Fruit fly (Drosophila melanogaster): ENCODE measurements around the gene CG12483.

Gene CG12483

dm6 chr3L:94062-94461 lies 4.1 kb downstream of the CG12483 start:
- TF ChIP-seq fd85E (GFP tag; optimal IDR thresholded peaks at IDR 0.05) (no peak), spab (GFP tag; optimal IDR thresholded peaks at IDR 0.05) (peak; percentile 40), dac (GFP tag; optimal IDR thresholded peaks at IDR 0.05) (no peak), CG3032 (tag; optimal IDR thresholded peaks at IDR 0.05) (peak; percentile 47), Gug (GFP tag; IDR thresholded peaks at IDR 0.05) (no peak; the same call in 1 of the 2 replicates), svp (GFP tag) (peak; percentile 53), lz (GFP tag; optimal IDR thresholded peaks at IDR 0.05) (peak; percentile 2), CG4318 (GFP tag; optimal IDR thresholded peaks at IDR 0.05) (peak; percentile 35), dsx (GFP tag; optimal IDR thresholded peaks at IDR 0.05; ENCODE audit: poor library complexity, severe bottlenecking) (peak; percentile 31), CG9139 (GFP tag; optimal IDR thresholded peaks at IDR 0.05) (no peak), CG15336 (GFP tag; IDR thresholded peaks at IDR 0.05) (peak; percentile 69), CG1621 (tag; optimal IDR thresholded peaks at IDR 0.05) (no peak), Eip93F (GFP tag; optimal IDR thresholded peaks at IDR 0.05) (no peak), Eip75B (GFP tag; optimal IDR thresholded peaks at IDR 0.05) (peak; percentile 61), Smox (GFP tag; optimal IDR thresholded peaks at IDR 0.05) (peak; percentile 19), cyc (GFP tag; optimal IDR thresholded peaks at IDR 0.05) (peak; percentile 58), salr (GFP tag; optimal IDR thresholded peaks at IDR 0.05) (peak in 1 of 2 experiments; percentile 36), CG6854 (GFP tag; optimal IDR thresholded peaks at IDR 0.05) (no peak), Hr38 (GFP tag; optimal IDR thresholded peaks at IDR 0.05) (no peak), CG3919 (GFP tag; optimal IDR thresholded peaks at IDR 0.05) (peak; percentile 70), fd59A (GFP tag; optimal IDR thresholded peaks at IDR 0.05) (peak; percentile 8), CG10669 (GFP tag; optimal IDR thresholded peaks at IDR 0.05) (peak; percentile 67), Eip78C (GFP tag) (peak; percentile 90), CG6808 (GFP tag; optimal IDR thresholded peaks at IDR 0.05) (no peak), Hr39 (GFP tag; optimal IDR thresholded peaks at IDR 0.05) (peak; percentile 47), CG10631 (GFP tag; optimal IDR thresholded peaks at IDR 0.05) (peak; percentile 4), CG11294 (GFP tag; IDR thresholded peaks at IDR 0.05) (no peak), CG8632 (GFP tag; optimal IDR thresholded peaks at IDR 0.05) (peak; percentile 18), CG6792 (GFP tag; optimal IDR thresholded peaks at IDR 0.05) (no peak), CG11902 (GFP tag; optimal IDR thresholded peaks at IDR 0.05) (no peak), OdsH (GFP tag; optimal IDR thresholded peaks at IDR 0.05) (peak; percentile 55), eg (GFP tag; IDR thresholded peaks at IDR 0.05) (no peak; the same call in 2 of the 3 replicates), CG7368 (GFP tag; optimal IDR thresholded peaks at IDR 0.05) (peak; percentile 69), CG16779 (tag; optimal IDR thresholded peaks at IDR 0.05) (peak; percentile 12), CG34406 (GFP tag; optimal IDR thresholded peaks at IDR 0.05) (peak; percentile 23), net (GFP tag; optimal IDR thresholded peaks at IDR 0.05) (peak; percentile 66), Sox14 (GFP tag; optimal IDR thresholded peaks at IDR 0.05) (peak; percentile 56), topi (GFP tag; optimal IDR thresholded peaks at IDR 0.05) (peak; percentile 30), Lpt (GFP tag; optimal IDR thresholded peaks at IDR 0.05) (peak; percentile 27), Hr4 (GFP tag; optimal IDR thresholded peaks at IDR 0.05) (peak; percentile 72), Ets96B (tag; optimal IDR thresholded peaks at IDR 0.05) (peak; percentile 54), CG8119 (GFP tag; IDR thresholded peaks at IDR 0.05) (peak; percentile 67; the same call in 1 of the 3 replicates), Blimp-1 (GFP tag; optimal IDR thresholded peaks at IDR 0.05) (no peak), CG11762 (GFP tag; optimal IDR thresholded peaks at IDR 0.05; ENCODE audit: insufficient read depth) (peak; percentile 6), achi (GFP tag; optimal IDR thresholded peaks at IDR 0.05) (peak; percentile 57), Sox102F (GFP tag; optimal IDR thresholded peaks at IDR 0.05) (peak; percentile 4), CG32006 (GFP tag; optimal IDR thresholded peaks at IDR 0.05) (peak; percentile 60), esn (GFP tag; optimal IDR thresholded peaks at IDR 0.05) (peak; percentile 40), CG6163 (GFP tag; IDR thresholded peaks at IDR 0.05) (no peak), CG8319 (GFP tag; optimal IDR thresholded peaks at IDR 0.05) (no peak), ss (GFP tag; optimal IDR thresholded peaks at IDR 0.05) (peak in 1 of 2 experiments; percentile 13), Met (GFP tag; optimal IDR thresholded peaks at IDR 0.05) (peak; percentile 36)
